Fruit fly (Drosophila melanogaster): ENCODE results near the gene lic.

The lic gene

DNA sequence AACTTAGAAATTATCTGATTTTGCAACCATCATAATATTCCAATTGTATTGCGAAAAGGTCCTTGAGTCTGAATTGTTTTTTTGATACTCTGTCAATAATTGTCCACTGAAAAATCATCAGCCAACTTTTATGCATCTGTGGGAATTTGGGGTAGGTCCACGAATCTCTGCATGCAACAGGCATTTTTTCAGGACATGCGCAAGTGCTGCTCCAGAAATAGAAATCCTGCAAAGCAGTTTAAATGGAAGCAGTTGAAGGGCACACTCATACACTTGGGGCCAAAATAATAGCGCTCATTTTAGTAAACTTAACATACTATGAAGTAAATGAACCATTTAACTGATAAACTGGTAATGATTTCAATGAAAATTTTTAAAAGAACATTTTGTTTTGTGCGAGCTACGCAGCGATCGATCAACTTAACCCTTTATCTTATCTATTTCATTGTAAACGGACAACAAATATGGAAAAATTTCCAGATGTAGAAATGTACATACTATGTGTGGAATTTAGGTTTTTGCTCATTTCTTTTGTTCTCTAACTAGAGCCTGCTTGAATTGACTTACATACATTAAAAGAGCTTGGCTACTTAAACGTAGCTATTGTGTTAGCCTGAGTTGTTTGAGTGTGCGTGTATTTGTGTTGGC lies 39.4 kb downstream of the lic start (continued):
- TF ChIP-seq CoRest (tag; optimal IDR thresholded peaks at IDR 0.05) (peak; percentile 85), ato (GFP tag; IDR thresholded peaks at IDR 0.05; ENCODE audit: partially characterized antibody) (no peak), row (GFP tag; IDR thresholded peaks at IDR 0.05) (peak; percentile 71), CG17912 (GFP tag; optimal IDR thresholded peaks at IDR 0.05) (peak; percentile 16), dpn (GFP tag; optimal IDR thresholded peaks at IDR 0.05) (peak; percentile 68 to 72), CG10274 (GFP tag; optimal IDR thresholded peaks at IDR 0.05) (peak; percentile 13), pho (GFP tag; optimal IDR thresholded peaks at IDR 0.05) (no peak), Doc3 (GFP tag; IDR thresholded peaks at IDR 0.05; ENCODE audit: partially characterized antibody) (no peak), gcm (GFP tag; optimal IDR thresholded peaks at IDR 0.05) (peak; percentile 70), knrl (GFP tag; IDR thresholded peaks at IDR 0.05; ENCODE audit: partially characterized antibody) (no peak), Awh (GFP tag; IDR thresholded peaks at IDR 0.05) (no peak), pan (optimal IDR thresholded peaks at IDR 0.05) (no peak), pan (GFP tag; optimal IDR thresholded peaks at IDR 0.05 in 1 of 2, IDR thresholded peaks at IDR 0.05 in 1 of 2) (no peak), CG14710 (tag; optimal IDR thresholded peaks at IDR 0.05) (peak; percentile 76), sens-2 (GFP tag; IDR thresholded peaks at IDR 0.05) (peak; percentile 27; the same call in 1 of the 2 replicates), CG5180 (GFP tag; optimal IDR thresholded peaks at IDR 0.05) (peak; percentile 49), Poxn (GFP tag; IDR thresholded peaks at IDR 0.05) (no peak), nau (GFP tag; optimal IDR thresholded peaks at IDR 0.05) (peak; percentile 70), cas (GFP tag; IDR thresholded peaks at IDR 0.05) (no peak), Optix (GFP tag; IDR thresholded peaks at IDR 0.05) (peak; percentile 36; the same call in 1 of the 3 replicates), CG17385 (GFP tag; optimal IDR thresholded peaks at IDR 0.05) (peak; percentile 73), Myb (GFP tag; optimal IDR thresholded peaks at IDR 0.05) (no peak), pb (GFP tag; optimal IDR thresholded peaks at IDR 0.05) (no peak), Atf-2 (GFP tag; optimal IDR thresholded peaks at IDR 0.05) (peak; percentile 77), CG6683 (GFP tag; optimal IDR thresholded peaks at IDR 0.05) (peak; percentile 50), CG34422 (GFP tag; IDR thresholded peaks at IDR 0.05) (no peak), hkb (optimal IDR thresholded peaks at IDR 0.05) (no peak), hkb (GFP tag; IDR thresholded peaks at IDR 0.05) (peak; percentile 70), CG34224 (GFP tag; IDR thresholded peaks at IDR 0.05; ENCODE audit: partially characterized antibody) (no peak), D19B (GFP tag; optimal IDR thresholded peaks at IDR 0.05) (peak; percentile 50), nerfin-2 (GFP tag; IDR thresholded peaks at IDR 0.05; ENCODE audit: partially characterized antibody) (no peak), croc (GFP tag; conservative IDR thresholded peaks at IDR 0.05) (peak; percentile 49; the same call in 2 of the 3 replicates), GATAe (GFP tag; conservative IDR thresholded peaks at IDR 0.05) (no peak), trh (GFP tag; optimal IDR thresholded peaks at IDR 0.05) (no peak), CG9817 (tag; optimal IDR thresholded peaks at IDR 0.05) (peak; percentile 53), Mes4 (GFP tag; optimal IDR thresholded peaks at IDR 0.05) (peak; percentile 34), Antp (GFP tag; optimal IDR thresholded peaks at IDR 0.05) (peak; percentile 63), sna (GFP tag; IDR thresholded peaks at IDR 0.05; ENCODE audit: partially characterized antibody) (no peak), Max (GFP tag; optimal IDR thresholded peaks at IDR 0.05) (peak; percentile 65), Hr3 (GFP tag; optimal IDR thresholded peaks at IDR 0.05) (peak; percentile 36), hth (optimal IDR thresholded peaks at IDR 0.05) (no peak), bab2 (GFP tag; optimal IDR thresholded peaks at IDR 0.05) (peak; percentile 52), CG3847 (GFP tag; IDR thresholded peaks at IDR 0.05) (peak; percentile 32; the same call in 1 of the 2 replicates), CG11456 (GFP tag; IDR thresholded peaks at IDR 0.05) (no peak), sima (GFP tag; optimal IDR thresholded peaks at IDR 0.05) (no peak), slou (GFP tag; optimal IDR thresholded peaks at IDR 0.05) (no peak), CG13287 (GFP tag; IDR thresholded peaks at IDR 0.05; ENCODE audit: partially characterized antibody) (no peak), CG2202 (tag; optimal IDR thresholded peaks at IDR 0.05) (peak; percentile 41), CG18476 (GFP tag; optimal IDR thresholded peaks at IDR 0.05) (peak; percentile 62), CG31365 (tag; optimal IDR thresholded peaks at IDR 0.05) (peak; percentile 90)

Data from whole organism, embryonic.